Worm (Caenorhabditis elegans) whole organism, young adult: ENCODE results near the gene sra-9.

Experiments used
- B0336.3 ChIP-seq: fragments of 200-800 bp; sonication (Bioruptor generic); IDR thresholded peaks from 2 replicates; pipeline ENCODE4 v1.3.6; 2022; ENCODE audit warnings: missing genetic modification characterization, missing compliant biosample characterization
- C17E4.6 ChIP-seq: fragments of 200-800 bp; sonication (Bioruptor generic); IDR thresholded peaks from 2 replicates; pipeline ENCODE4 v1.3.6; 2022; ENCODE audit warnings: missing genetic modification reagents, missing genetic modification characterization, missing compliant biosample characterization
- D2030.7 ChIP-seq: fragments of 200-800 bp; sonication (Bioruptor generic); IDR thresholded peaks from 2 replicates; pipeline ENCODE4 v1.3.6; 2022; ENCODE audit warnings: missing genetic modification reagents, missing genetic modification characterization, missing compliant biosample characterization
- F10E7.11 ChIP-seq: sonication (generic microtip); optimal IDR thresholded peaks from 2 replicates; lab custom pipeline; 2017; ENCODE audit warnings: mild to moderate bottlenecking, missing genetic modification characterization, moderate library complexity, missing compliant biosample characterization
- F22D6.2 ChIP-seq: sonication (generic microtip); optimal IDR thresholded peaks from 2 replicates; lab custom pipeline; 2016; ENCODE audit warnings: mild to moderate bottlenecking, missing genetic modification characterization, missing compliant biosample characterization
- F52B5.7 ChIP-seq: sonication (generic microtip); optimal IDR thresholded peaks from 2 replicates; lab custom pipeline; 2016; ENCODE audit warnings: mild to moderate bottlenecking, missing genetic modification characterization, missing compliant biosample characterization
- F57C9.4 ChIP-seq: sonication (generic microtip); optimal IDR thresholded peaks from 2 replicates; lab custom pipeline; 2017; ENCODE audit warnings: mild to moderate bottlenecking, missing genetic modification characterization, missing compliant biosample characterization
- K11D2.4 ChIP-seq: fragments of 200-800 bp; sonication (Bioruptor generic); IDR thresholded peaks from 2 replicates; pipeline ENCODE4 v1.3.6; 2022; ENCODE audit warnings: missing genetic modification reagents, missing genetic modification characterization, missing compliant biosample characterization
- K12H6.12 ChIP-seq: fragments of 200-800 bp; sonication (Bioruptor generic); optimal IDR thresholded peaks from 2 replicates; lab custom pipeline; 2018; ENCODE audit warnings: mild to moderate bottlenecking, missing genetic modification characterization, missing compliant biosample characterization
- Y95B8A.8 ChIP-seq: fragments of 200-800 bp; sonication (Bioruptor generic); IDR thresholded peaks from 2 replicates; pipeline ENCODE4 v1.3.6; 2022; ENCODE audit warnings: missing genetic modification reagents, missing genetic modification characterization, missing compliant biosample characterization
- athp-1 ChIP-seq: sonication (generic microtip); optimal IDR thresholded peaks from 2 replicates; lab custom pipeline; 2017; ENCODE audit warnings: mild to moderate bottlenecking, missing genetic modification characterization, missing compliant biosample characterization
- attf-3 ChIP-seq: fragments of 200-800 bp; sonication (Bioruptor generic); conservative IDR thresholded peaks from 2 replicates; pipeline ENCODE4 v1.3.6; 2022; ENCODE audit warnings: missing genetic modification reagents, missing genetic modification characterization, missing compliant biosample characterization
- attf-5 ChIP-seq: fragments of 200-800 bp; sonication (Bioruptor generic); optimal IDR thresholded peaks from 2 replicates; lab custom pipeline; 2018; ENCODE audit warnings: mild to moderate bottlenecking, missing genetic modification characterization, missing compliant biosample characterization
- bed-1 ChIP-seq: fragments of 200-800 bp; sonication (Bioruptor generic); IDR thresholded peaks from 2 replicates; pipeline ENCODE4 v1.3.6; 2022; ENCODE audit warnings: missing genetic modification reagents, missing genetic modification characterization, missing compliant biosample characterization
- cebp-2 ChIP-seq: fragments of 200-800 bp; sonication (Bioruptor generic); IDR thresholded peaks from 2 replicates; pipeline ENCODE4 v1.3.6; 2022; ENCODE audit warnings: missing genetic modification characterization, missing compliant biosample characterization
- ceh-100 ChIP-seq: fragments of 200-800 bp; sonication (Bioruptor generic); IDR thresholded peaks from 2 replicates; pipeline ENCODE4 v1.3.6; 2022; ENCODE audit warnings: missing genetic modification reagents, missing genetic modification characterization, missing compliant biosample characterization
- chd-7 ChIP-seq: sonication (generic microtip); optimal IDR thresholded peaks from 2 replicates; lab custom pipeline; 2016; ENCODE audit warnings: mild to moderate bottlenecking, missing genetic modification characterization, moderate library complexity, missing compliant biosample characterization
- dpff-1 ChIP-seq: sonication (generic microtip); optimal IDR thresholded peaks from 2 replicates; lab custom pipeline; 2017; ENCODE audit warnings: mild to moderate bottlenecking, missing genetic modification characterization, missing compliant biosample characterization
- egl-44 ChIP-seq: fragments of 200-800 bp; sonication (Bioruptor generic); IDR thresholded peaks from 2 replicates; pipeline ENCODE4 v1.3.6; 2022; ENCODE audit warnings: missing genetic modification reagents, missing genetic modification characterization, missing compliant biosample characterization
- fkh-3 ChIP-seq: sonication (generic microtip); optimal IDR thresholded peaks from 2 replicates; lab custom pipeline; 2016; ENCODE audit warnings: mild to moderate bottlenecking, missing genetic modification characterization, missing compliant biosample characterization
- gei-17 ChIP-seq: fragments of 200-800 bp; sonication (Bioruptor generic); optimal IDR thresholded peaks from 2 replicates; lab custom pipeline; 2018; ENCODE audit warnings: mild to moderate bottlenecking, missing genetic modification characterization, missing compliant biosample characterization
- hmg-20 ChIP-seq: fragments of 200-800 bp; sonication (Bioruptor generic); IDR thresholded peaks from 2 replicates; pipeline ENCODE4 v1.3.6; 2022; ENCODE audit warnings: missing genetic modification reagents, missing genetic modification characterization, missing compliant biosample characterization
- lin-40 ChIP-seq: sonication (generic microtip); optimal IDR thresholded peaks from 2 replicates; lab custom pipeline; 2016; ENCODE audit warnings: missing genetic modification characterization, mild to moderate bottlenecking, missing compliant biosample characterization, missing genotype, missing genetic modification reagents
- lin-54 ChIP-seq: fragments of 200-800 bp; sonication (Bioruptor generic); optimal IDR thresholded peaks from 2 replicates; lab custom pipeline; 2018; ENCODE audit warnings: mild to moderate bottlenecking, missing genetic modification characterization, missing compliant biosample characterization
- lir-1 ChIP-seq: fragments of 200-800 bp; sonication (Bioruptor generic); conservative IDR thresholded peaks from 2 replicates; pipeline ENCODE4 v1.3.6; 2022; ENCODE audit warnings: missing genetic modification reagents, missing genetic modification characterization, missing compliant biosample characterization
- lsy-27 ChIP-seq: sonication (generic microtip); optimal IDR thresholded peaks from 2 replicates; lab custom pipeline; 2017; ENCODE audit warnings: missing genetic modification characterization, mild to moderate bottlenecking, missing compliant biosample characterization, antibody characterized with exemption, missing genotype, borderline replicate concordance; ENCODE audit not compliant: insufficient read depth
- mcd-1 ChIP-seq: fragments of 200-800 bp; sonication (Bioruptor generic); IDR thresholded peaks from 2 replicates; pipeline ENCODE4 v1.3.6; 2022; ENCODE audit warnings: missing genetic modification reagents, missing genetic modification characterization, missing compliant biosample characterization
- mel-28 ChIP-seq: sonication (generic microtip); optimal IDR thresholded peaks from 2 replicates; lab custom pipeline; 2016; ENCODE audit warnings: borderline replicate concordance, mild to moderate bottlenecking, missing genetic modification characterization, missing compliant biosample characterization
- mxl-1 ChIP-seq: sonication (generic microtip); optimal IDR thresholded peaks from 2 replicates; lab custom pipeline; 2016; ENCODE audit warnings: missing genetic modification characterization, missing compliant biosample characterization
- nfya-1 ChIP-seq: sonication (generic microtip); optimal IDR thresholded peaks from 2 replicates; lab custom pipeline; 2017; ENCODE audit warnings: antibody characterized with exemption, missing compliant biosample characterization, missing genetic modification characterization, borderline replicate concordance; ENCODE audit not compliant: insufficient read depth
- nfya-2 ChIP-seq: fragments of 200-800 bp; sonication (Bioruptor generic); IDR thresholded peaks from 2 replicates; pipeline ENCODE4 v1.3.6; 2022; ENCODE audit warnings: missing genetic modification reagents, missing genetic modification characterization, missing compliant biosample characterization
- nhr-120 ChIP-seq: fragments of 200-800 bp; sonication (Bioruptor generic); IDR thresholded peaks from 2 replicates; pipeline ENCODE4 v1.3.6; 2022; ENCODE audit warnings: missing genetic modification characterization, missing compliant biosample characterization
- nhr-80 ChIP-seq: sonication (generic microtip); optimal IDR thresholded peaks from 2 replicates; lab custom pipeline; 2016; ENCODE audit warnings: missing genetic modification characterization, missing compliant biosample characterization
- pha-4 ChIP-seq: fragments of 150-350 bp; sonication (generic microtip); optimal IDR thresholded peaks from 2 replicates; lab custom pipeline; 2014; ENCODE audit warnings: missing biosample characterization, missing genetic modification reagents, missing genetic modification characterization
- snpc-4 ChIP-seq, 5 experiments: fragments of 150-350 bp in 1 of 5; sonication (generic microtip) in 4 of 5; optimal IDR thresholded peaks; 2 replicates each; lab custom pipeline; 2014 to 2018; ENCODE audit warnings: missing genetic modification characterization in 5 of 5, missing biosample characterization in 3 of 5, antibody characterized with exemption in 2 of 5, mild to moderate bottlenecking in 2 of 5, missing compliant biosample characterization in 2 of 5, missing genotype in 2 of 5, moderate library complexity in 2 of 5, missing genetic modification reagents in 1 of 5
- somi-1 ChIP-seq: fragments of 200-800 bp; sonication (Bioruptor generic); optimal IDR thresholded peaks from 2 replicates; lab custom pipeline; 2018; ENCODE audit warnings: mild to moderate bottlenecking, missing genetic modification characterization, missing compliant biosample characterization
- sptf-2 ChIP-seq: fragments of 200-800 bp; sonication (Bioruptor generic); optimal IDR thresholded peaks from 2 replicates; lab custom pipeline; 2018; ENCODE audit warnings: mild to moderate bottlenecking, missing genetic modification characterization, missing compliant biosample characterization
- tlf-1 ChIP-seq: fragments of 200-800 bp; sonication (Bioruptor generic); optimal IDR thresholded peaks from 2 replicates; lab custom pipeline; 2018; ENCODE audit warnings: mild to moderate bottlenecking, missing genetic modification characterization, missing compliant biosample characterization
- unc-130 ChIP-seq: sonication (generic microtip); optimal IDR thresholded peaks from 2 replicates; lab custom pipeline; 2016; ENCODE audit warnings: missing genetic modification reagents, missing genetic modification characterization, missing compliant biosample characterization
- unc-62 ChIP-seq: fragments of 150-350 bp; optimal IDR thresholded peaks from 2 replicates; lab custom pipeline; 2014; ENCODE audit warnings: missing biosample characterization, missing genetic modification reagents, missing genetic modification characterization
- zfh-2 ChIP-seq: fragments of 200-800 bp; sonication (Bioruptor generic); conservative IDR thresholded peaks from 2 replicates; pipeline ENCODE4 v1.3.6; 2022; ENCODE audit warnings: missing genetic modification reagents, missing genetic modification characterization, missing compliant biosample characterization
- zim-3 ChIP-seq: sonication (generic microtip); optimal IDR thresholded peaks from 2 replicates; lab custom pipeline; 2017; ENCODE audit warnings: mild to moderate bottlenecking, missing genetic modification characterization, moderate library complexity, missing compliant biosample characterization
- ztf-26 ChIP-seq: sonication (generic microtip); optimal IDR thresholded peaks from 2 replicates; lab custom pipeline; 2017; ENCODE audit warnings: missing genetic modification characterization, missing compliant biosample characterization

The sra-9 gene

DNA sequence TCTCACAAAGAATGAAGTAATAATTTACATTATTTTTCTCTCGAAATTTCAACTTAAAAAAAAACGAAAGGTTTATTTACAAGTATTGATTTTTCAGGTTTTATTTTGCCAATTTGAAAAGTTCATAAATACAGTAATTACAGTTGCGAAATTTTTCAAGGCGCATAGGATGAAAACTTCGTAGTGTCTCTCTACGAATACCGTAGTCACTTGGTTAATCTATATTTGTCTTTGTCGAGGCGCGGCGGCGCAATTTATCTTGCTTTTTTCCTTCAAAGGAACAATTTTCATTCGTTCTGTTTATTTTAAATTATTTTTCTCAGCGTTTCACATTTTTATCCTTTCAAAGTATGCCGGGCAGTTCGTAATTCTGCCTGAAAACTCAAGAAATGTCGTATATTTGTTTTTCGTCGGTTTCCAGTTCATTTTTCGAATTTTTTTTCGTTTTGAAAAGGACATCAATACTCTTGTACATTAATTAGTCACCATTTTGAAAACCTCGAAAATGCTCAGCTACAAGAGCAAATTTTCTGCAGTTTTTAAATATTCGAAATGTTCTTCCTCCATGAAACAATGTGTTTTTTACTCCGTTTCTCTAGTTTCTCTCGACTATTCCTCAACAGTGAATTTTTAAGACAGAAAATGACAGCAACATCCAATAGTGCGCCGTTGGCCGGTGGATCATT, 8.4 kb upstream of the sra-9 start, which contains the start of gene mex-6 (continued):
- no peak for TF ChIP-seq nfya-2 (GFP tag; lab: Robert Waterston, UW)
- TF ChIP-seq D2030.7 = no peak; the same call in 1 of the 2 replicates
- TF ChIP-seq ztf-26 = no peak
- no peak for TF ChIP-seq fkh-3
- no peak for TF ChIP-seq lir-1 (GFP tag; lab: Robert Waterston, UW)
- TF ChIP-seq nhr-80 (tag; lab: Kevin White, UChicago) = no peak
- no peak for TF ChIP-seq zim-3 (tag; lab: Kevin White, UChicago)
- no peak for TF ChIP-seq F57C9.4 (tag; lab: Kevin White, UChicago)
- no peak for TF ChIP-seq K11D2.4 (GFP tag; lab: Robert Waterston, UW)
- no peak for TF ChIP-seq lin-40 (tag; lab: Kevin White, UChicago)
- TF ChIP-seq B0336.3 = no peak
- no peak for TF ChIP-seq dpff-1 (tag; lab: Kevin White, UChicago)
- peak; percentile 45; the same call in 1 of the 2 replicates for TF ChIP-seq attf-3

- TF ChIP-seq bed-1 (GFP tag; lab: Robert Waterston, UW) = no peak
- TF ChIP-seq nhr-120 = no peak
- no peak for TF ChIP-seq hmg-20 (GFP tag; lab: Robert Waterston, UW)
- TF ChIP-seq sptf-2 = no peak
- TF ChIP-seq lsy-27 = no peak
- no peak for TF ChIP-seq gei-17
- no peak for TF ChIP-seq F57C9.4 (tag; lab: Kevin White, UChicago)
- no peak for TF ChIP-seq egl-44 (GFP tag; lab: Robert Waterston, UW)
- TF ChIP-seq, all 124 proteins: peak for 0
These were observed 3.6 kb upstream of the sra-9 start, which contains the start of gene sra-2 for ce11 chrII:9528480-9528879. Gene sra-2 (plus strand): TSS chrII:9528780.

- TF ChIP-seq tlf-1 (GFP tag; lab: Kevin White, UChicago) (no peak), mel-28 (tag; lab: Kevin White, UChicago) (no peak)
These were observed 5.3 kb downstream of the sra-9 start, which contains the start of gene sra-8 for ce11 chrII:9537429-9537828. Gene sra-8 (plus strand): TSS chrII:9537729.

ce11 chrII:9540723-9541122, 8.6 kb downstream of the sra-9 start, which contains the start of gene sra-3:
Gene sra-3 (minus strand): TSS chrII:9540823.
- TF ChIP-seq attf-5 (GFP tag; lab: Kevin White, UChicago) = no peak
- no peak for TF ChIP-seq cebp-2
- TF ChIP-seq lin-54 = no peak
- no peak for TF ChIP-seq snpc-4 (GFP tag; optimal IDR thresholded peaks at IDR 0.05; lab: Kevin White, UChicago)
- TF ChIP-seq snpc-4 (tag; optimal IDR thresholded peaks at IDR 0.05; lab: Kevin White, UChicago) = no peak

DNA sequence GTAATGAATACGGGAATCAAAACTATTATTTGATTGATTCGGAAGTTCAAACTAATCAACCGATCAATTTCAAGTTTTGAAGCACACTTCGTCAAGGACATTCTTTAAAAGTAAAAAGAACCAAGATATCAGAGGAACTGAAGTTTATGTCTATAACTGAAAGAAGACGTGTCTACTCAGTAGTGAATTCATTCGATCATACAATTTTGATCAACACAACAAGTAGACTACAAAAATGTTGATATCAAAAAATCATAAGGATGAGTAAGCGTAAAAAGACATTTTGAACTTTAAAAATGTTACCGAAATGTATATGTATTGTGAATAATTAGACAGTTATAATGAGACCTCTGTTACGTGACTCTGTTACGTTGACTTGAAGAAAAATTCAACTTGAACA, 10.7 kb downstream of the sra-9 start, which contains the start of gene sra-4:
TSS of gene sra-4 (minus strand) at position 101 of the 400 bp plus-strand sequence.
- TF ChIP-seq lin-40 (tag; lab: Kevin White, UChicago) = no peak
- TF ChIP-seq pha-4 = no peak
- TF ChIP-seq B0336.3 = no peak
- no peak for TF ChIP-seq F10E7.11 (tag; lab: Kevin White, UChicago)
- no peak for TF ChIP-seq zfh-2
- no peak for TF ChIP-seq mxl-1 (tag; lab: Kevin White, UChicago)
- no peak for TF ChIP-seq athp-1
- TF ChIP-seq C17E4.6 = no peak
- no peak for TF ChIP-seq F22D6.2
- no peak for TF ChIP-seq ceh-100 (GFP tag; lab: Robert Waterston, UW)
- TF ChIP-seq nfya-1 = no peak
- TF ChIP-seq Y95B8A.8 (GFP tag; lab: Robert Waterston, UW) = no peak
- no peak for TF ChIP-seq unc-62 (GFP tag; lab: Kevin White, UChicago)
- no peak for TF ChIP-seq mcd-1 (GFP tag; lab: Robert Waterston, UW)
- TF ChIP-seq chd-7 (tag; lab: Kevin White, UChicago) = no peak
- TF ChIP-seq K12H6.12 = no peak
- no peak for TF ChIP-seq F52B5.7 (tag; lab: Kevin White, UChicago)
- no peak for TF ChIP-seq somi-1
- no peak for TF ChIP-seq unc-130 (GFP tag; lab: Kevin White, UChicago)
